Worm (Caenorhabditis elegans) whole organism, L1 larva: Measurements from ENCODE around the gene parn-2.

Experiments
- C04F5.9 ChIP-seq: sonication (generic microtip); optimal IDR thresholded peaks from 2 replicates; lab custom pipeline; 2016; ENCODE audit warnings: missing genetic modification characterization, missing compliant biosample characterization
- F16B12.6 ChIP-seq: fragments of 150-350 bp; optimal IDR thresholded peaks from 2 replicates; lab custom pipeline; 2014; ENCODE audit warnings: missing biosample characterization, missing genetic modification characterization
- aly-2 ChIP-seq: fragments of 150-350 bp; optimal IDR thresholded peaks from 2 replicates; lab custom pipeline; 2014; ENCODE audit warnings: missing biosample characterization, missing genetic modification characterization
- ceh-63 ChIP-seq: fragments of 200-800 bp; sonication (Bioruptor generic); optimal IDR thresholded peaks from 2 replicates; lab custom pipeline; 2018; ENCODE audit warnings: mild to moderate bottlenecking, missing genetic modification characterization, missing compliant biosample characterization
- dpl-1 ChIP-seq, 3 experiments: fragments of 150-350 bp in 2 of 3; sonication (generic microtip) in 1 of 3; optimal IDR thresholded peaks; 2 replicates each; lab custom pipeline; 2014 to 2017; ENCODE audit warnings: missing biosample characterization in 3 of 3, missing genetic modification characterization in 3 of 3, missing genetic modification reagents in 3 of 3
- efl-1 ChIP-seq, 4 experiments: fragments of 150-350 bp; optimal IDR thresholded peaks in 3 of 4; peaks in 1 of 4; 1 replicate in 1 of 4; 2 replicates in 3 of 4; lab custom pipeline; 2014; ENCODE audit warnings: missing biosample characterization in 2 of 4, missing genetic modification characterization in 2 of 4, missing genetic modification reagents in 2 of 4
- egl-13 ChIP-seq: sonication (generic microtip); optimal IDR thresholded peaks from 2 replicates; lab custom pipeline; 2016; ENCODE audit warnings: missing genotype, missing genetic modification reagents, missing genetic modification characterization, missing compliant biosample characterization
- elt-2 ChIP-seq: sonication (generic microtip); optimal IDR thresholded peaks from 2 replicates; lab custom pipeline; 2016; ENCODE audit warnings: missing genetic modification characterization, mild to moderate bottlenecking, inconsistent platforms, missing compliant biosample characterization, missing genetic modification reagents
- grh-1 ChIP-seq: fragments of 200-800 bp; sonication (Bioruptor generic); IDR thresholded peaks from 2 replicates; pipeline ENCODE4 v1.3.6; 2022; ENCODE audit warnings: missing genetic modification reagents, missing genetic modification characterization, missing compliant biosample characterization
- hlh-17 ChIP-seq: fragments of 200-800 bp; sonication (Bioruptor generic); optimal IDR thresholded peaks from 2 replicates; lab custom pipeline; 2018; ENCODE audit warnings: missing genetic modification characterization, mild to moderate bottlenecking, missing compliant biosample characterization, moderate library complexity, borderline replicate concordance
- hlh-4 ChIP-seq: sonication (generic microtip); optimal IDR thresholded peaks from 2 replicates; lab custom pipeline; 2016; ENCODE audit warnings: mild to moderate bottlenecking, missing genetic modification characterization, missing compliant biosample characterization
- jun-1 ChIP-seq: fragments of 150-350 bp; optimal IDR thresholded peaks from 2 replicates; lab custom pipeline; 2014; ENCODE audit warnings: missing biosample characterization, missing genetic modification reagents, missing genetic modification characterization
- lin-35 ChIP-seq, 2 experiments: fragments of 150-350 bp; optimal IDR thresholded peaks; 2 replicates each; lab custom pipeline; 2014; ENCODE audit warnings: missing biosample characterization in 2 of 2, missing genetic modification characterization in 2 of 2, missing genetic modification reagents in 2 of 2
- lsy-2 ChIP-seq, 2 experiments: fragments of 150-350 bp; optimal IDR thresholded peaks; 2 replicates each; lab custom pipeline; 2014; ENCODE audit warnings: missing biosample characterization in 2 of 2, missing genetic modification characterization in 2 of 2
- mdl-1 ChIP-seq, 2 experiments: fragments of 150-350 bp; optimal IDR thresholded peaks; 2 replicates each; lab custom pipeline; 2014 to 2017; ENCODE audit warnings: missing biosample characterization in 2 of 2, missing genetic modification characterization in 2 of 2, inconsistent platforms in 1 of 2
- mef-2 ChIP-seq: fragments of 150-350 bp; optimal IDR thresholded peaks from 2 replicates; lab custom pipeline; 2014; ENCODE audit warnings: missing biosample characterization, missing genetic modification characterization
- nhr-12 ChIP-seq: sonication (generic microtip); optimal IDR thresholded peaks from 2 replicates; lab custom pipeline; 2017; ENCODE audit warnings: missing biosample characterization, missing genetic modification characterization
- nhr-28 ChIP-seq: fragments of 150-350 bp; optimal IDR thresholded peaks from 2 replicates; lab custom pipeline; 2014; ENCODE audit warnings: missing biosample characterization, missing genetic modification characterization
- nhr-71 ChIP-seq: sonication (generic microtip); optimal IDR thresholded peaks from 2 replicates; lab custom pipeline; 2016; ENCODE audit warnings: mild to moderate bottlenecking, missing genetic modification characterization, moderate library complexity, missing compliant biosample characterization
- nhr-84 ChIP-seq: sonication (generic microtip); optimal IDR thresholded peaks from 2 replicates; lab custom pipeline; 2017; ENCODE audit warnings: missing biosample characterization, missing genetic modification characterization
- nhr-85 ChIP-seq: sonication (generic microtip); peaks from one replicate; lab custom pipeline; 2016; ENCODE audit warnings: missing genetic modification characterization, inconsistent platforms, missing compliant biosample characterization
- pax-3 ChIP-seq: fragments of 200-800 bp; sonication (Bioruptor generic); optimal IDR thresholded peaks from 2 replicates; lab custom pipeline; 2018; ENCODE audit warnings: mild to moderate bottlenecking, missing genetic modification characterization, moderate library complexity, missing compliant biosample characterization
- skn-1 ChIP-seq: fragments of 150-350 bp; optimal IDR thresholded peaks from 2 replicates; lab custom pipeline; 2014; ENCODE audit warnings: missing biosample characterization, missing genetic modification characterization
- snpc-4 ChIP-seq: fragments of 150-350 bp; optimal IDR thresholded peaks from 2 replicates; lab custom pipeline; 2014; ENCODE audit warnings: missing biosample characterization, missing genetic modification characterization
- snu-23 ChIP-seq: sonication (generic microtip); optimal IDR thresholded peaks from 2 replicates; lab custom pipeline; 2016; ENCODE audit warnings: missing genetic modification characterization, missing compliant biosample characterization
- swsn-7 ChIP-seq: sonication (generic microtip); optimal IDR thresholded peaks from 2 replicates; lab custom pipeline; 2016; ENCODE audit warnings: missing genetic modification characterization, missing compliant biosample characterization
- tlp-1 ChIP-seq: fragments of 150-350 bp; optimal IDR thresholded peaks from 2 replicates; lab custom pipeline; 2014; ENCODE audit warnings: missing biosample characterization, missing genetic modification characterization
- unc-130 ChIP-seq: fragments of 150-350 bp; optimal IDR thresholded peaks from 2 replicates; lab custom pipeline; 2017; ENCODE audit warnings: missing biosample characterization, missing genetic modification characterization, inconsistent platforms
- unc-62 ChIP-seq: fragments of 150-350 bp; optimal IDR thresholded peaks from 2 replicates; lab custom pipeline; 2014; ENCODE audit warnings: missing biosample characterization, missing genetic modification reagents, missing genetic modification characterization
- vab-15 ChIP-seq: sonication (generic microtip); optimal IDR thresholded peaks from 2 replicates; lab custom pipeline; 2017; ENCODE audit warnings: missing genotype, mild to moderate bottlenecking, missing genetic modification characterization, missing compliant biosample characterization
- xbp-1 ChIP-seq: sonication (generic microtip); optimal IDR thresholded peaks from 2 replicates; lab custom pipeline; 2016; ENCODE audit warnings: missing genetic modification characterization, missing compliant biosample characterization
- zip-4 ChIP-seq: fragments of 200-800 bp; sonication (Bioruptor generic); optimal IDR thresholded peaks from 2 replicates; lab custom pipeline; 2018; ENCODE audit warnings: mild to moderate bottlenecking, missing genetic modification characterization, moderate library complexity, missing compliant biosample characterization
- ztf-4 ChIP-seq: fragments of 150-350 bp; optimal IDR thresholded peaks from 2 replicates; lab custom pipeline; 2014; ENCODE audit warnings: missing biosample characterization, missing genetic modification characterization

Gene parn-2

DNA sequence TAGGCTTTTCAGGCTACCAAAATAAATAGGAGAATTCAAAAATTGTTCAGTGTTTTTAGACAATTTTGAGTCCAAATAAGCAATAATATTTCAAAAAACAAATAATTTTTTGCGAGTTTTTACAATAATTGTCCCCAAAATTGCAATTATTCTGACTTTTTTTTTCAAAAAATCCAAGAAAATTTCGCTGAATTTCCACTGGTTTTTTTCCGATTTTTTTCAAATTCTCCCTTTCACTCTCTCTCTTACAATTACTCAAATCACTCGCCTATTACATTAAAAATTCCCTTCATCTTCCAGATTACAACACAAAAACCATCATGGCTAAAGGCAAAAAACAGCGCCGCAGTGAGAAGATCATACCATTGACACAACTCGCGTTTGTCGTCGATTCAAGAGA, 32.7 kb upstream of the parn-2 start, which contains the start of gene Y57A10A.31:
Gene Y57A10A.31 (plus strand): TSS at position 301 of the 400 bp plus-strand sequence.
- TF ChIP-seq efl-1 (optimal IDR thresholded peaks at IDR 0.05; lab: Kevin White, UChicago), result no peak
- TF ChIP-seq efl-1 (GFP tag; optimal IDR thresholded peaks at IDR 0.05 in 1 of 2; lab: Kevin White, UChicago), result peak in 1 of 2 experiments; percentile 41
- no peak for TF ChIP-seq snpc-4

DNA sequence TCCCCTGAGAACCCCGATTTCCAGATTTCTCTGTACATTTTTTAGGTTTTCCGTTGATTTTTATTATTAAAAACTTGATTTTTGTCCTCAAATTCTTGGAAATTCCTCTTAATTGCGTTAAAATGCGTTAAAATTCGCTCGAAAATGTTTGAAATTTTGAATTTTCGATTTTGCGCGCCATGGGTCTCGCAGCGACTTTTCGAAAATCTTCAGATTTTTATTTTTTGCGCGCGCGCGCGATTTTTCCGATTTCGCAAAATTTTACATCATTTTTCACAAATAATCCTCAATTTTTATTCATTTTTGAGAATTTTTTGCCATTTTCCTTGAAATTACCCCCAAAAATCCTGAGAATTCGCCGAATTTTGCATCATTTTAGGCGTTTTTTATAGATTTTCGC, 27.6 kb upstream of the parn-2 start:
- peak in 1 of 2 experiments; percentile 59 for TF ChIP-seq efl-1 (optimal IDR thresholded peaks at IDR 0.05; lab: Kevin White, UChicago)
- TF ChIP-seq efl-1 (GFP tag; optimal IDR thresholded peaks at IDR 0.05 in 1 of 2; lab: Kevin White, UChicago), result no peak
- peak in 1 of 3 experiments; percentile 20 for TF ChIP-seq dpl-1 (GFP tag; optimal IDR thresholded peaks at IDR 0.05; lab: Kevin White, UChicago)
- no peak for TF ChIP-seq nhr-85 (tag; lab: Kevin White, UChicago)
- TF ChIP-seq, all 84 proteins: peak for 2

DNA sequence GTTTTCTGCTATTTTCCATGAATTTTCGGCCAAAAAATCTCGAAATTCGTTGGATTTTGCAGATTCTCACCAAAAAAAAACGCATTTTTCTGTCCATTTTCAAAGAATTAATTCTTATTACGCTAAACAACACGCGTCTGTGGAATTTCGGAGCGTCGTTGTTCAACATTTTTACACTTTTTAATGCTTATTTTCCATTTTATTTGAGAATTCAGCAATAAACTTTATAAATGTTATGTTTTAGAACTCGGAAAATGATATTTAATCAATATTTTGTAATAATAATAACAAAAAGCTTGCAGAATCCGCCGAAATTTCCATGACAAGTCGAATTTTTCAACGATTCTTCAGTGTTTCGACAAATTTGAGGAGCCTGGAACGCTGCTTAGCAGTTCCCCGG, 23.9 kb upstream of the parn-2 start, which contains the start of gene ife-5:
Gene ife-5 (plus strand): TSS at position 301 of the 400 bp plus-strand sequence.
- TF ChIP-seq elt-2 (tag; lab: Kevin White, UChicago) (no peak), zip-4 (GFP tag; lab: Kevin White, UChicago) (no peak), mdl-1 (tag; optimal IDR thresholded peaks at IDR 0.05; lab: Kevin White, UChicago) (no peak), unc-62 (GFP tag; lab: Kevin White, UChicago) (no peak), tlp-1 (tag; lab: Kevin White, UChicago) (no peak), mef-2 (no peak), ztf-4 (tag; lab: Kevin White, UChicago) (no peak), efl-1 (optimal IDR thresholded peaks at IDR 0.05; lab: Kevin White, UChicago) (no peak), efl-1 (GFP tag; optimal IDR thresholded peaks at IDR 0.05 in 1 of 2; lab: Kevin White, UChicago) (no peak), nhr-84 (tag; lab: Kevin White, UChicago) (no peak), egl-13 (tag; lab: Kevin White, UChicago) (no peak)

DNA sequence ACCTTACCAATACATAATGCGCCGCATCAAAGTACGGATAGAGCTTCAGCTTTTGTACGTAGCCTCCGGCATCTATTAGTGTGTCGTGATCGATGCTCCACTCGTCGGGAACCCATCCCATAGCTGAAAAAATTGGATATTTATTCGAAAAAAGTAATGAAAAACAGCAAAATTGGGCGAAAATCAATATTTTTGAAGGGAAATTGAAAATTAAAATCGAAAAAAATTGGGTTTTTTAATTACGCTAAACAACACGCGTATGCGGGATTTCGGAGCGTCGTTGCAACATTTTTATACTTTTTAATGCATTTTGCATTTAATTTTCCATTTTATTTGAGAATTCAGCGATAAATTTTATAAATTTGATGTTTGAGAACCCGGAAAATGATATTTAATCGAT, 22.8 kb upstream of the parn-2 start, which contains the start of the genes tric-1B.2 and Y57A10A.29:
Gene tric-1B.2 (minus strand): TSS at position 129 of the 400 bp plus-strand sequence.
Gene Y57A10A.29 (plus strand): TSS at position 303 of the 400 bp plus-strand sequence.
- TF ChIP-seq efl-1 (optimal IDR thresholded peaks at IDR 0.05; lab: Kevin White, UChicago) (peak; percentile 10 to 13), efl-1 (GFP tag; optimal IDR thresholded peaks at IDR 0.05 in 1 of 2; lab: Kevin White, UChicago) (peak; percentile 23 to 29), lsy-2 (tag; optimal IDR thresholded peaks at IDR 0.05; lab: Kevin White, UChicago) (peak in 1 of 2 experiments; percentile 37), dpl-1 (GFP tag; optimal IDR thresholded peaks at IDR 0.05; lab: Kevin White, UChicago) (peak in 1 of 3 experiments; percentile 32), skn-1 (tag; lab: Kevin White, UChicago) (no peak), lin-35 (GFP tag; optimal IDR thresholded peaks at IDR 0.05; lab: Kevin White, UChicago) (peak in 1 of 2 experiments; percentile 21)
- TF ChIP-seq, all 84 proteins: peak for 4

DNA sequence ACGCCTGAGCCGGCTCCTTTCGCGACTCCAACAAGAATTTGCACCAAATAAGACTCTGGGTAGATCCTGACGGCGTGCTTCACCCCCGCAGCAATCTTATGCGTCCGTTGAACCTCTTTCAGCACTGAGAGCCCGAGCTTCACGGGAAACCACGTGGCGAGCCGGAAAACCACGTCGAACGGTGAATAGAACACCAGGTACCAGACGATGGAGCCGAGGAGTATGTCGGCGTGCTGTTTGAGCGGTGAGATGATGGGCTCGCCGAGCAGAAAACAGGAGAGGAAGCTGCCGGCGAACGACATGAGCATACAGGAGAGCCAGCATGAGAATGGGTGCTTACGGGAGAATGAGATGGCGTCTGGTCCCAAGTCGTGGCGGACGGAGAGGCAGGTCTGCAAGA, 22.2 kb upstream of the parn-2 start:
- TF ChIP-seq xbp-1 (tag; lab: Kevin White, UChicago) (no peak), hlh-17 (no peak), aly-2 (tag; lab: Kevin White, UChicago) (no peak), vab-15 (tag; lab: Kevin White, UChicago) (no peak), snu-23 (GFP tag; lab: Kevin White, UChicago) (no peak), unc-130 (tag; lab: Kevin White, UChicago) (no peak), jun-1 (no peak), nhr-28 (tag; lab: Kevin White, UChicago) (no peak)
- TF ChIP-seq, all 84 proteins: peak for 0

DNA sequence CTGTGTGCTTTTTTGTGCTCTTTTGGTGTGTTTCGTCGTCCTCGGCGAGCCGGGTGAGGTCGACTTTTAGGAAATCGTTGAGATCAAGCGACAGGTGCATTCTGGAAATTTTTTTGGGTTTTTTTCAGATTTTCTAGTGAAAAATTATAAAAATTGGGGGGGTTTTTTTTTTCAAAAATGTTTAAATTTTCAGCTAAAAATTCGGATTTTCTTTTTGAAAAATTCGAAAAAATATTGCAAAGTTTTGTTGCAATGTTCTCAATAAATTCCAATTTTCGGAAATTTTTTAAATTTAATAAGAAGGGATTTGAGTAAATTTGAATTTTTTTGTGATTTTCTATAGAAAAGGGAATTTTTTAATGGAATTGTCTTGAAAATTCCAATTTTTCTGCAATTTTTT, 18.5 kb upstream of the parn-2 start, which contains the start of gene Y57A10A.27:
Gene Y57A10A.27 (minus strand): TSS at position 101 of the 400 bp plus-strand sequence.
- TF ChIP-seq F16B12.6 (tag; lab: Kevin White, UChicago), result no peak
- no peak for TF ChIP-seq hlh-4 (tag; lab: Kevin White, UChicago)
- no peak for TF ChIP-seq nhr-28 (tag; lab: Kevin White, UChicago)
- TF ChIP-seq swsn-7 (tag; lab: Kevin White, UChicago), result no peak
- no peak for TF ChIP-seq ceh-63 (GFP tag; lab: Kevin White, UChicago)
- no peak for TF ChIP-seq grh-1 (GFP tag; lab: Robert Waterston, UW)
- no peak for TF ChIP-seq C04F5.9 (tag; lab: Kevin White, UChicago)
- no peak for TF ChIP-seq aly-2 (tag; lab: Kevin White, UChicago)
- TF ChIP-seq nhr-71 (tag; lab: Kevin White, UChicago), result no peak
- no peak for TF ChIP-seq ztf-4 (tag; lab: Kevin White, UChicago)
- TF ChIP-seq nhr-12 (tag; lab: Kevin White, UChicago), result no peak
- TF ChIP-seq pax-3 (tag; lab: Kevin White, UChicago), result no peak
